Fruit fly (Drosophila melanogaster) whole organism, embryonic: ENCODE data around the gene CG14440.
A peak's percentile ranks its signal among the peaks of the same experiment; 100 is the strongest.

Experiments
- Asciz ChIP-seq: fragments of 200-800 bp; sonication (Bioruptor generic); optimal IDR thresholded peaks from 2 replicates; lab custom pipeline; 2017; ENCODE audit warnings: missing biosample characterization, mild to moderate bottlenecking, missing genetic modification characterization, missing genetic modification reagents
- Blimp-1 ChIP-seq: fragments of 200-800 bp; sonication (Bioruptor generic); optimal IDR thresholded peaks from 3 replicates; lab custom pipeline; 2018; ENCODE audit warnings: missing biosample characterization, missing genetic modification characterization, mild to moderate bottlenecking, moderate library complexity, missing genetic modification reagents
- CG10979 ChIP-seq: fragments of 200-800 bp; sonication (Bioruptor generic); optimal IDR thresholded peaks from 2 replicates; lab custom pipeline; 2018; ENCODE audit warnings: missing biosample characterization, mild to moderate bottlenecking, missing genetic modification characterization, moderate library complexity
- CG1233 ChIP-seq: fragments of 200-800 bp; sonication (Bioruptor generic); optimal IDR thresholded peaks from 4 replicates; lab custom pipeline; 2018; ENCODE audit warnings: missing biosample characterization, mild to moderate bottlenecking, missing genetic modification characterization
- CG12659 ChIP-seq: fragments of 200-800 bp; sonication (Bioruptor generic); optimal IDR thresholded peaks from 3 replicates; lab custom pipeline; 2017; ENCODE audit warnings: mild to moderate bottlenecking, missing biosample characterization, missing genetic modification reagents, missing genetic modification characterization
- CG13424 ChIP-seq: fragments of 200-800 bp; sonication (Bioruptor generic); optimal IDR thresholded peaks from 2 replicates; lab custom pipeline; 2019; ENCODE audit warnings: missing biosample characterization, mild to moderate bottlenecking, missing genetic modification characterization, moderate library complexity
- CG15479 ChIP-seq: fragments of 200-800 bp; sonication (Bioruptor generic); optimal IDR thresholded peaks from 3 replicates; lab custom pipeline; 2019; ENCODE audit warnings: missing biosample characterization, mild to moderate bottlenecking, missing genetic modification characterization, moderate library complexity
- CG15696 ChIP-seq: fragments of 200-800 bp; sonication (Bioruptor generic); optimal IDR thresholded peaks from 2 replicates; lab custom pipeline; 2019; ENCODE audit warnings: missing biosample characterization, mild to moderate bottlenecking, missing genetic modification characterization, moderate library complexity
- CG17186 ChIP-seq: fragments of 200-800 bp; sonication (Bioruptor generic); optimal IDR thresholded peaks from 3 replicates; lab custom pipeline; 2017; ENCODE audit warnings: missing biosample characterization, missing genetic modification reagents, missing genetic modification characterization
- CG17568 ChIP-seq: fragments of 200-800 bp; sonication (Bioruptor generic); optimal IDR thresholded peaks from 2 replicates; lab custom pipeline; 2018; ENCODE audit warnings: missing biosample characterization, mild to moderate bottlenecking, missing genetic modification characterization, moderate library complexity
- CG2202 ChIP-seq: fragments of 200-800 bp; sonication (Bioruptor generic); optimal IDR thresholded peaks from 2 replicates; lab custom pipeline; 2018; ENCODE audit warnings: missing biosample characterization, mild to moderate bottlenecking, missing genetic modification characterization
- CG31388 ChIP-seq: fragments of 200-800 bp; sonication (Bioruptor generic); optimal IDR thresholded peaks from 2 replicates; lab custom pipeline; 2016; ENCODE audit warnings: missing biosample characterization, missing genetic modification characterization
- CG3281 ChIP-seq: fragments of 200-800 bp; sonication (Bioruptor generic); optimal IDR thresholded peaks from 3 replicates; lab custom pipeline; 2017; ENCODE audit warnings: missing biosample characterization, mild to moderate bottlenecking, missing genetic modification characterization
- CrebB ChIP-seq: fragments of 200-800 bp; sonication (Bioruptor generic); optimal IDR thresholded peaks from 3 replicates; lab custom pipeline; 2018; ENCODE audit warnings: missing biosample characterization, mild to moderate bottlenecking, missing genetic modification characterization
- Dp ChIP-seq: fragments of 200-800 bp; sonication (Bioruptor generic); optimal IDR thresholded peaks from 2 replicates; lab custom pipeline; 2018; ENCODE audit warnings: missing biosample characterization, mild to moderate bottlenecking, missing genetic modification characterization, moderate library complexity
- HmgZ ChIP-seq: fragments of 200-800 bp; sonication (Bioruptor generic); optimal IDR thresholded peaks from 2 replicates; lab custom pipeline; 2018; ENCODE audit warnings: missing biosample characterization, mild to moderate bottlenecking, missing genetic modification characterization
- Mrtf ChIP-seq: fragments of 200-800 bp; sonication (Bioruptor generic); IDR thresholded peaks from 3 replicates; pipeline ENCODE4 v1.3.6; 2022; ENCODE audit warnings: missing biosample characterization, missing genetic modification characterization
- NC2β ChIP-seq: fragments of 200-800 bp; sonication (Bioruptor generic); optimal IDR thresholded peaks from 2 replicates; lab custom pipeline; 2016; ENCODE audit warnings: missing biosample characterization, missing genetic modification characterization
- NFAT ChIP-seq: fragments of 200-800 bp; sonication (Bioruptor generic); IDR thresholded peaks from 2 replicates; pipeline ENCODE4 v1.3.6; 2022; ENCODE audit warnings: missing biosample characterization, missing genetic modification characterization
- Nf-YB ChIP-seq: fragments of 200-800 bp; sonication (Bioruptor generic); optimal IDR thresholded peaks from 3 replicates; lab custom pipeline; 2019; ENCODE audit warnings: missing biosample characterization, mild to moderate bottlenecking, missing genetic modification characterization, moderate library complexity
- Pdp1 ChIP-seq, 2 experiments: fragments of 200-800 bp; sonication (Bioruptor generic); optimal IDR thresholded peaks; 3 replicates each; lab custom pipeline; 2016; ENCODE audit warnings: missing biosample characterization in 2 of 2, missing genetic modification characterization in 2 of 2, mild to moderate bottlenecking in 1 of 2, moderate library complexity in 1 of 2
- Ravus ChIP-seq: fragments of 200-800 bp; sonication (Bioruptor generic); IDR thresholded peaks from 2 replicates; pipeline ENCODE4 v1.3.6; 2022; ENCODE audit warnings: missing biosample characterization, missing genetic modification characterization
- Usf ChIP-seq: fragments of 200-800 bp; sonication (Bioruptor generic); optimal IDR thresholded peaks from 2 replicates; lab custom pipeline; 2017; ENCODE audit warnings: missing genotype, missing biosample characterization, missing genetic modification characterization
- YL-1 ChIP-seq: fragments of 200-800 bp; sonication (Bioruptor generic); optimal IDR thresholded peaks from 3 replicates; lab custom pipeline; 2017; ENCODE audit warnings: missing biosample characterization, mild to moderate bottlenecking, missing genetic modification characterization
- ac ChIP-seq: fragments of 200-800 bp; sonication (Bioruptor generic); optimal IDR thresholded peaks from 3 replicates; lab custom pipeline; 2017; ENCODE audit warnings: missing biosample characterization, mild to moderate bottlenecking, missing genetic modification characterization
- ase ChIP-seq: fragments of 200-800 bp; sonication (Bioruptor generic); IDR thresholded peaks from 3 replicates; pipeline ENCODE4 v1.3.6; 2022; ENCODE audit warnings: missing biosample characterization, missing genetic modification characterization
- ato ChIP-seq: fragments of 200-800 bp; sonication (Bioruptor generic); IDR thresholded peaks from 2 replicates; pipeline ENCODE4 v1.3.6; 2022; ENCODE audit warnings: missing biosample characterization, missing genetic modification characterization; ENCODE audit not compliant: partially characterized antibody
- az2 ChIP-seq: fragments of 200-800 bp; sonication (Bioruptor generic); optimal IDR thresholded peaks from 3 replicates; lab custom pipeline; 2016; ENCODE audit warnings: missing biosample characterization, missing genetic modification characterization
- bab2 ChIP-seq: fragments of 200-800 bp; sonication (Bioruptor generic); optimal IDR thresholded peaks from 2 replicates; lab custom pipeline; 2016; ENCODE audit warnings: missing biosample characterization, missing genetic modification characterization
- br ChIP-seq: fragments of >200 bp; optimal IDR thresholded peaks from 2 replicates; lab custom pipeline; 2017
- cad ChIP-seq: fragments of >200 bp; optimal IDR thresholded peaks from 2 replicates; lab custom pipeline; 2017; ENCODE audit warnings: missing biosample characterization, missing genetic modification characterization
- chinmo ChIP-seq: fragments of 200-800 bp; sonication (Bioruptor generic); IDR thresholded peaks from 4 replicates; pipeline ENCODE4 v1.3.6; 2022; ENCODE audit warnings: missing biosample characterization, missing genetic modification characterization; ENCODE audit not compliant: partially characterized antibody
- chn ChIP-seq: fragments of 200-800 bp; sonication (Bioruptor generic); optimal IDR thresholded peaks from 2 replicates; lab custom pipeline; 2016; ENCODE audit warnings: missing biosample characterization, missing genetic modification characterization
- crol ChIP-seq: fragments of 200-800 bp; sonication (Bioruptor generic); IDR thresholded peaks from 2 replicates; pipeline ENCODE4 v1.3.6; 2022; ENCODE audit warnings: missing biosample characterization, missing genetic modification characterization
- her ChIP-seq: fragments of 200-800 bp; sonication (Bioruptor generic); optimal IDR thresholded peaks from 2 replicates; lab custom pipeline; 2016; ENCODE audit warnings: missing biosample characterization, missing genetic modification characterization
- insv ChIP-seq, 2 experiments: fragments of 200-800 bp; sonication (Bioruptor generic); optimal IDR thresholded peaks; 3 replicates each; lab custom pipeline; 2016 to 2018; ENCODE audit warnings: missing biosample characterization in 2 of 2, missing genetic modification characterization in 2 of 2
- lilli ChIP-seq: fragments of 200-800 bp; sonication (Bioruptor generic); optimal IDR thresholded peaks from 3 replicates; lab custom pipeline; 2016; ENCODE audit warnings: missing biosample characterization, missing genetic modification characterization
- mirr ChIP-seq: fragments of 200-800 bp; sonication (Bioruptor generic); optimal IDR thresholded peaks from 3 replicates; lab custom pipeline; 2018; ENCODE audit warnings: missing biosample characterization, mild to moderate bottlenecking, missing genetic modification characterization
- nerfin-2 ChIP-seq: fragments of 200-800 bp; sonication (Bioruptor generic); IDR thresholded peaks from 2 replicates; pipeline ENCODE4 v1.3.6; 2022; ENCODE audit warnings: missing biosample characterization, missing genetic modification characterization; ENCODE audit not compliant: partially characterized antibody
- nmo ChIP-seq: fragments of 200-800 bp; sonication (Bioruptor generic); optimal IDR thresholded peaks from 2 replicates; lab custom pipeline; 2018; ENCODE audit warnings: missing biosample characterization, mild to moderate bottlenecking, missing genetic modification characterization, moderate library complexity
- odd ChIP-seq: fragments of 200-800 bp; sonication (Bioruptor generic); optimal IDR thresholded peaks from 2 replicates; lab custom pipeline; 2017; ENCODE audit warnings: missing biosample characterization, mild to moderate bottlenecking, missing genetic modification characterization
- p53 ChIP-seq: fragments of 200-800 bp; sonication (Bioruptor generic); optimal IDR thresholded peaks from 2 replicates; lab custom pipeline; 2016; ENCODE audit warnings: missing biosample characterization, missing genetic modification characterization
- schlank ChIP-seq: fragments of 200-800 bp; sonication (Bioruptor generic); optimal IDR thresholded peaks from 2 replicates; lab custom pipeline; 2018; ENCODE audit warnings: missing biosample characterization, mild to moderate bottlenecking, missing genetic modification characterization
- scrt ChIP-seq: fragments of 200-800 bp; sonication (Bioruptor generic); optimal IDR thresholded peaks from 2 replicates; lab custom pipeline; 2018; ENCODE audit warnings: missing biosample characterization, mild to moderate bottlenecking, missing genetic modification characterization, moderate library complexity
- slbo ChIP-seq: fragments of 200-800 bp; sonication (Bioruptor generic); IDR thresholded peaks from 2 replicates; pipeline ENCODE4 v1.3.6; 2022; ENCODE audit warnings: missing biosample characterization, missing genetic modification characterization
- stwl ChIP-seq: fragments of 200-800 bp; sonication (Bioruptor generic); optimal IDR thresholded peaks from 3 replicates; lab custom pipeline; 2018; ENCODE audit warnings: missing biosample characterization, mild to moderate bottlenecking, missing genetic modification characterization, moderate library complexity
- tio ChIP-seq: fragments of 200-800 bp; sonication (Bioruptor generic); optimal IDR thresholded peaks from 2 replicates; lab custom pipeline; 2017; ENCODE audit warnings: missing biosample characterization, missing genetic modification characterization, inconsistent platforms
- tna ChIP-seq: fragments of 200-800 bp; sonication (Bioruptor generic); IDR thresholded peaks from 2 replicates; pipeline ENCODE4 v1.3.6; 2022; ENCODE audit warnings: missing biosample characterization, missing genetic modification characterization; ENCODE audit not compliant: partially characterized antibody
- vfl ChIP-seq: fragments of 200-800 bp; sonication (Bioruptor generic); optimal IDR thresholded peaks from 2 replicates; lab custom pipeline; 2016; ENCODE audit warnings: missing biosample characterization, missing genetic modification characterization
- zen2 ChIP-seq: fragments of 200-800 bp; sonication (Bioruptor generic); IDR thresholded peaks from 3 replicates; pipeline ENCODE4 v1.3.6; 2022; ENCODE audit warnings: missing biosample characterization, missing genetic modification characterization; ENCODE audit not compliant: partially characterized antibody

CG14440 gene

DNA sequence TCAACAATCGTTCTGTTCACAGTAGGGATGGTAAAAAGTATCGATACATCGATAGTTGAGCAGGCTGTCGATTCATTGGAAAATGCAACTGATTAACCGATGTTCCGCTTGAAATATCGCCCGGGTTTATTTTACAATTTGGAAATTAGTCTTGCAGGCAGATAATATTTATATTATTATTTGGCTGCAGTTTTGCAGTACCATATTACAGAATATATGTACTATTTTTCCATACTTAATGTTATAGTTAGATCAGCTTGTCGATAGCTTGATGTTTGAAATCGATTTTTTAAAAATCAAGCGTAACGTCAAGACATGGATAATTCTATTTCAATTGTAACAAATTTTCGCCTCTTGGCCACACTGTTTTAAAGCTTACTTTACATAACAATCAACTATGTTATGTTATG, 3.4 kb downstream of the CG14440 start, which contains the start of gene CG14442 (continued):
- TF ChIP-seq CrebB = no peak
- TF ChIP-seq vfl = no peak
- no peak for TF ChIP-seq br
- peak; percentile 59 for TF ChIP-seq slbo (GFP tag; lab: Robert Waterston, UW)
- TF ChIP-seq scrt (GFP tag; lab: Kevin White, UChicago) = no peak
- no peak for TF ChIP-seq CG15479 (GFP tag; lab: Kevin White, UChicago)
- TF ChIP-seq CG2202 = no peak
- TF ChIP-seq schlank (tag; lab: Kevin White, UChicago) = no peak
- TF ChIP-seq CG13424 = peak; percentile 51
- TF ChIP-seq NC2β = no peak
- no peak for TF ChIP-seq Ravus (GFP tag; lab: Robert Waterston, UW)
- TF ChIP-seq crol (GFP tag; lab: Robert Waterston, UW) = no peak
- peak; percentile 20 for TF ChIP-seq CG3281
- TF ChIP-seq Asciz (GFP tag; lab: Kevin White, UChicago) = no peak
- TF ChIP-seq Blimp-1 (GFP tag; lab: Kevin White, UChicago) = no peak
- no peak for TF ChIP-seq Nf-YB (GFP tag; lab: Kevin White, UChicago)
- TF ChIP-seq CG15696 (tag; lab: Kevin White, UChicago) = no peak
- TF ChIP-seq nerfin-2 (GFP tag; lab: Robert Waterston, UW) = peak; percentile 95
- no peak for TF ChIP-seq CG10979 (tag; lab: Kevin White, UChicago)
- peak; percentile 91 for TF ChIP-seq ato (GFP tag; lab: Robert Waterston, UW)
- peak; percentile 22; the same call in 1 of the 2 replicates for TF ChIP-seq NFAT (GFP tag; lab: Robert Waterston, UW)

- TF ChIP-seq tna (GFP tag; lab: Robert Waterston, UW) = no peak
- no peak for TF ChIP-seq Usf (GFP tag; lab: Kevin White, UChicago)
- TF ChIP-seq Pdp1 (GFP tag; optimal IDR thresholded peaks at IDR 0.05; lab: Kevin White, UChicago) = peak in 1 of 2 experiments; percentile 92
- TF ChIP-seq lilli = no peak
- TF ChIP-seq CG12659 = no peak
- no peak for TF ChIP-seq CG1233
- TF ChIP-seq Mrtf (GFP tag; lab: Robert Waterston, UW) = no peak
- TF ChIP-seq HmgZ (tag; lab: Kevin White, UChicago) = peak; percentile 24
- TF ChIP-seq tio (GFP tag; lab: Kevin White, UChicago) = no peak
- TF ChIP-seq Dp (GFP tag; lab: Kevin White, UChicago) = no peak
- no peak for TF ChIP-seq ac (GFP tag; lab: Kevin White, UChicago)
- peak in 1 of 2 experiments; percentile 4 for TF ChIP-seq insv (GFP tag; optimal IDR thresholded peaks at IDR 0.05; lab: Kevin White, UChicago)
- TF ChIP-seq bab2 = no peak
- no peak for TF ChIP-seq chn
- TF ChIP-seq stwl (tag; lab: Kevin White, UChicago) = no peak
- peak; percentile 43; the same call in 1 of the 4 replicates for TF ChIP-seq chinmo (GFP tag; lab: Robert Waterston, UW)
- TF ChIP-seq zen2 = no peak
- peak; percentile 22 for TF ChIP-seq CG17186 (GFP tag; lab: Kevin White, UChicago)
- no peak for TF ChIP-seq p53 (GFP tag; lab: Kevin White, UChicago)
- no peak for TF ChIP-seq az2 (GFP tag; lab: Kevin White, UChicago)
- TF ChIP-seq CG17568 = no peak
- no peak for TF ChIP-seq cad (GFP tag; lab: Kevin White, UChicago)
- TF ChIP-seq her (GFP tag; lab: Kevin White, UChicago) = no peak
- TF ChIP-seq mirr = no peak
- TF ChIP-seq ase (GFP tag; lab: Robert Waterston, UW) = no peak
- TF ChIP-seq CG31388 (GFP tag; lab: Kevin White, UChicago) = no peak
- peak; percentile 80 for TF ChIP-seq YL-1
- no peak for TF ChIP-seq odd (GFP tag; lab: Kevin White, UChicago)
- TF ChIP-seq nmo = no peak
These were observed 4.1 kb downstream of the CG14440 start for dm6 chrX:6694105-6694788.
